Worm (Caenorhabditis elegans) whole organism, L3 larva: ENCODE results near the gene elof-1.
A peak's percentile ranks its signal among the peaks of the same experiment; 100 is the strongest.

Experiments
- R02D3.7 ChIP-seq: fragments of 150-350 bp; optimal IDR thresholded peaks from 2 replicates; lab custom pipeline; 2014; ENCODE audit warnings: missing biosample characterization, missing genetic modification characterization
- ZK546.5 ChIP-seq: sonication (generic microtip); optimal IDR thresholded peaks from 2 replicates; lab custom pipeline; 2017; ENCODE audit warnings: missing biosample characterization, missing genetic modification characterization
- aly-2 ChIP-seq: fragments of 150-350 bp; optimal IDR thresholded peaks from 2 replicates; lab custom pipeline; 2014; ENCODE audit warnings: missing biosample characterization, missing genetic modification characterization
- ama-1 ChIP-seq: fragments of 150-350 bp; optimal IDR thresholded peaks from 2 replicates; lab custom pipeline; 2018
- ceh-16 ChIP-seq: sonication (generic microtip); optimal IDR thresholded peaks from 2 replicates; lab custom pipeline; 2017; ENCODE audit warnings: missing biosample characterization, missing genetic modification characterization
- ceh-28 ChIP-seq: fragments of 150-350 bp; optimal IDR thresholded peaks from 2 replicates; lab custom pipeline; 2014; ENCODE audit warnings: missing biosample characterization, missing genetic modification reagents, missing genetic modification characterization
- ceh-82 ChIP-seq: fragments of 150-350 bp; optimal IDR thresholded peaks from 2 replicates; lab custom pipeline; 2014; ENCODE audit warnings: missing biosample characterization, missing genetic modification characterization
- ceh-9 ChIP-seq: sonication (generic microtip); optimal IDR thresholded peaks from 2 replicates; lab custom pipeline; 2018; ENCODE audit warnings: missing biosample characterization, missing genetic modification characterization
- daf-12 ChIP-seq: fragments of 150-350 bp; optimal IDR thresholded peaks from 2 replicates; lab custom pipeline; 2014; ENCODE audit warnings: missing biosample characterization, missing genetic modification reagents, missing genetic modification characterization
- egl-27 ChIP-seq: sonication (generic microtip); optimal IDR thresholded peaks from 4 replicates; lab custom pipeline; 2017; ENCODE audit warnings: missing biosample characterization, missing genetic modification reagents, missing genetic modification characterization
- egl-5 ChIP-seq: fragments of 150-350 bp; optimal IDR thresholded peaks from 2 replicates; lab custom pipeline; 2017; ENCODE audit warnings: missing biosample characterization, missing genetic modification reagents, missing genetic modification characterization, inconsistent platforms
- elt-1 ChIP-seq: fragments of 150-350 bp; optimal IDR thresholded peaks from 2 replicates; lab custom pipeline; 2014; ENCODE audit warnings: missing biosample characterization, missing genetic modification characterization
- elt-2 ChIP-seq: sonication (generic microtip); optimal IDR thresholded peaks from 2 replicates; lab custom pipeline; 2016; ENCODE audit warnings: missing genetic modification reagents, mild to moderate bottlenecking, missing genetic modification characterization, missing compliant biosample characterization
- elt-3 ChIP-seq, 3 experiments: fragments of 150-350 bp in 1 of 3; sonication (generic microtip) in 2 of 3; optimal IDR thresholded peaks; 2 replicates in 2 of 3; 4 replicates in 1 of 3; lab custom pipeline; 2014 to 2017; ENCODE audit warnings: missing biosample characterization in 3 of 3, missing genetic modification characterization in 3 of 3
- eor-1 ChIP-seq, 2 experiments: fragments of 150-350 bp; optimal IDR thresholded peaks; 2 replicates each; lab custom pipeline; 2014 to 2018; ENCODE audit warnings: missing biosample characterization in 2 of 2, missing genetic modification characterization in 2 of 2
- fkh-10 ChIP-seq: sonication (generic microtip); optimal IDR thresholded peaks from 2 replicates; lab custom pipeline; 2017; ENCODE audit warnings: missing biosample characterization, missing genetic modification reagents, missing genetic modification characterization
- fkh-2 ChIP-seq: fragments of 150-350 bp; optimal IDR thresholded peaks from 2 replicates; lab custom pipeline; 2014; ENCODE audit warnings: missing biosample characterization, missing genetic modification reagents, missing genetic modification characterization
- fos-1 ChIP-seq: fragments of 150-350 bp; optimal IDR thresholded peaks from 2 replicates; lab custom pipeline; 2014; ENCODE audit warnings: missing biosample characterization, missing genetic modification characterization
- hmg-11 ChIP-seq: sonication (generic microtip); optimal IDR thresholded peaks from 2 replicates; lab custom pipeline; 2016; ENCODE audit warnings: missing genetic modification characterization, missing compliant biosample characterization
- jun-1 ChIP-seq: fragments of 150-350 bp; optimal IDR thresholded peaks from 2 replicates; lab custom pipeline; 2014; ENCODE audit warnings: missing biosample characterization, missing genetic modification reagents, missing genetic modification characterization
- lin-15B ChIP-seq: fragments of 150-350 bp; optimal IDR thresholded peaks from 2 replicates; lab custom pipeline; 2014; ENCODE audit warnings: missing biosample characterization, missing genetic modification characterization
- lin-39 ChIP-seq: fragments of 150-350 bp; optimal IDR thresholded peaks from 2 replicates; lab custom pipeline; 2018; ENCODE audit warnings: missing biosample characterization, missing genetic modification reagents, missing genetic modification characterization
- lsy-12 ChIP-seq: sonication (generic microtip); optimal IDR thresholded peaks from 2 replicates; lab custom pipeline; 2016; ENCODE audit warnings: mild to moderate bottlenecking, missing genetic modification characterization, missing compliant biosample characterization
- mdl-1 ChIP-seq: fragments of 150-350 bp; optimal IDR thresholded peaks from 2 replicates; lab custom pipeline; 2014; ENCODE audit warnings: missing biosample characterization, missing genetic modification characterization
- mml-1 ChIP-seq: fragments of 150-350 bp; sonication (generic microtip); optimal IDR thresholded peaks from 3 replicates; lab custom pipeline; 2014; ENCODE audit warnings: missing biosample characterization, missing genetic modification characterization
- nfya-1 ChIP-seq: sonication (generic microtip); optimal IDR thresholded peaks from 2 replicates; lab custom pipeline; 2017; ENCODE audit warnings: missing genetic modification characterization, mild to moderate bottlenecking, missing compliant biosample characterization, antibody characterized with exemption, moderate library complexity; ENCODE audit not compliant: insufficient read depth
- nhr-11 ChIP-seq: fragments of 150-350 bp; optimal IDR thresholded peaks from 2 replicates; lab custom pipeline; 2014; ENCODE audit warnings: missing biosample characterization, missing genetic modification characterization
- nhr-12 ChIP-seq: fragments of 150-350 bp; optimal IDR thresholded peaks from 2 replicates; lab custom pipeline; 2014; ENCODE audit warnings: missing biosample characterization, missing genetic modification characterization
- nhr-23 ChIP-seq: fragments of 150-350 bp; optimal IDR thresholded peaks from 2 replicates; lab custom pipeline; 2014; ENCODE audit warnings: missing biosample characterization, missing genetic modification reagents, missing genetic modification characterization
- nhr-25 ChIP-seq: sonication (generic microtip); optimal IDR thresholded peaks from 2 replicates; lab custom pipeline; 2017; ENCODE audit warnings: missing biosample characterization, missing genetic modification characterization
- nhr-28 ChIP-seq: fragments of 150-350 bp; optimal IDR thresholded peaks from 2 replicates; lab custom pipeline; 2014; ENCODE audit warnings: missing biosample characterization, missing genetic modification characterization
- nhr-43 ChIP-seq: sonication (generic microtip); optimal IDR thresholded peaks from 2 replicates; lab custom pipeline; 2016; ENCODE audit warnings: mild to moderate bottlenecking, missing genetic modification characterization, missing compliant biosample characterization; ENCODE audit not compliant: poor library complexity, severe bottlenecking
- nhr-67 ChIP-seq: fragments of 150-350 bp; optimal IDR thresholded peaks from 2 replicates; lab custom pipeline; 2014; ENCODE audit warnings: missing biosample characterization, missing genetic modification characterization
- nhr-76 ChIP-seq: fragments of 150-350 bp; sonication (generic microtip); optimal IDR thresholded peaks from 5 replicates; lab custom pipeline; 2014; ENCODE audit warnings: missing biosample characterization, missing genetic modification characterization
- nhr-77 ChIP-seq: fragments of 150-350 bp; optimal IDR thresholded peaks from 2 replicates; lab custom pipeline; 2014; ENCODE audit warnings: missing biosample characterization, missing genetic modification characterization
- pha-4 ChIP-seq: fragments of 150-350 bp; optimal IDR thresholded peaks from 2 replicates; lab custom pipeline; 2014; ENCODE audit warnings: missing biosample characterization, missing genetic modification reagents, missing genetic modification characterization
- pqm-1 ChIP-seq: fragments of 150-350 bp; optimal IDR thresholded peaks from 2 replicates; lab custom pipeline; 2017; ENCODE audit warnings: missing biosample characterization, missing genetic modification characterization, inconsistent platforms
- sea-2 ChIP-seq: fragments of 150-350 bp; sonication (generic microtip); optimal IDR thresholded peaks from 4 replicates; lab custom pipeline; 2014; ENCODE audit warnings: missing biosample characterization, missing genetic modification reagents, missing genetic modification characterization
- skn-1 ChIP-seq: fragments of 150-350 bp; optimal IDR thresholded peaks from 2 replicates; lab custom pipeline; 2014; ENCODE audit warnings: missing biosample characterization, missing genetic modification characterization
- snpc-4 ChIP-seq: fragments of 150-350 bp; optimal IDR thresholded peaks from 2 replicates; lab custom pipeline; 2014; ENCODE audit warnings: missing biosample characterization, missing genetic modification characterization
- tbx-2 ChIP-seq: sonication (generic microtip); optimal IDR thresholded peaks from 2 replicates; lab custom pipeline; 2016; ENCODE audit warnings: mild to moderate bottlenecking, missing genetic modification characterization, missing compliant biosample characterization
- unc-39 ChIP-seq: sonication (generic microtip); optimal IDR thresholded peaks from 4 replicates; lab custom pipeline; 2017; ENCODE audit warnings: missing biosample characterization, missing genetic modification characterization
- unc-62 ChIP-seq: fragments of 150-350 bp; sonication (generic microtip); optimal IDR thresholded peaks from 4 replicates; lab custom pipeline; 2014; ENCODE audit warnings: missing biosample characterization, missing genetic modification reagents, missing genetic modification characterization
- zag-1 ChIP-seq: fragments of 150-350 bp; optimal IDR thresholded peaks from 2 replicates; lab custom pipeline; 2014; ENCODE audit warnings: missing biosample characterization, missing genetic modification characterization
- ztf-11 ChIP-seq: fragments of 150-350 bp; optimal IDR thresholded peaks from 2 replicates; lab custom pipeline; 2014; ENCODE audit warnings: missing biosample characterization, missing genetic modification characterization
- ztf-4 ChIP-seq: fragments of 150-350 bp; optimal IDR thresholded peaks from 2 replicates; lab custom pipeline; 2014; ENCODE audit warnings: missing biosample characterization, missing genetic modification characterization

Gene elof-1

ce11 chrII:14388213-14388612, 38.7 kb downstream of the elof-1 start, which contains the start of gene F26H11.8:
F26H11.8 (plus strand) TSS chrII:14388513.
- TF ChIP-seq nhr-67 (tag; lab: Kevin White, UChicago) (no peak), nhr-23 (tag; lab: Kevin White, UChicago) (no peak), eor-1 (tag; optimal IDR thresholded peaks at IDR 0.05; lab: Kevin White, UChicago) (no peak), ZK546.5 (tag; lab: Kevin White, UChicago) (no peak), ztf-11 (no peak), mdl-1 (no peak), ama-1 (no peak), unc-39 (tag; lab: Kevin White, UChicago) (no peak), elt-2 (tag; lab: Kevin White, UChicago) (no peak), fkh-10 (GFP tag; lab: Kevin White, UChicago) (no peak), R02D3.7 (tag; lab: Kevin White, UChicago) (no peak), pqm-1 (tag; lab: Kevin White, UChicago) (no peak), hmg-11 (tag; lab: Kevin White, UChicago) (no peak), pha-4 (tag; lab: Kevin White, UChicago) (no peak), nfya-1 (tag; lab: Kevin White, UChicago) (no peak), sea-2 (no peak)
- TF ChIP-seq, all 47 proteins: peak for 0

ce11 chrII:14390036-14390763, 40.7 kb downstream of the elof-1 start, which contains the start of the genes kbp-3 and nurf-1:
kbp-3 (minus strand) TSS chrII:14390078.
nurf-1 (plus strand) TSS chrII:14390713.
- peak; percentile 12 for TF ChIP-seq elt-2 (tag; lab: Kevin White, UChicago)
- no peak for TF ChIP-seq mdl-1
- no peak for TF ChIP-seq ztf-4
- TF ChIP-seq sea-2: no peak
- no peak for TF ChIP-seq fkh-2 (tag; lab: Kevin White, UChicago)
- TF ChIP-seq unc-62 (GFP tag; lab: Kevin White, UChicago): no peak
- no peak for TF ChIP-seq daf-12 (tag; lab: Kevin White, UChicago)
- TF ChIP-seq zag-1: no peak
- no peak for TF ChIP-seq unc-39 (tag; lab: Kevin White, UChicago)
- no peak for TF ChIP-seq eor-1 (tag; optimal IDR thresholded peaks at IDR 0.05; lab: Kevin White, UChicago)
- no peak for TF ChIP-seq tbx-2
- TF ChIP-seq skn-1 (tag; lab: Kevin White, UChicago): no peak
- TF ChIP-seq nfya-1 (tag; lab: Kevin White, UChicago): peak; percentile 82
- TF ChIP-seq mml-1: no peak
- no peak for TF ChIP-seq nhr-28
- TF ChIP-seq nhr-77 (tag; lab: Kevin White, UChicago): no peak
- no peak for TF ChIP-seq elt-1 (tag; lab: Kevin White, UChicago)
- no peak for TF ChIP-seq elt-3 (tag; optimal IDR thresholded peaks at IDR 0.05; lab: Kevin White, UChicago)
- no peak for TF ChIP-seq fos-1
- peak; percentile 37 for TF ChIP-seq snpc-4
- peak; percentile 90 for TF ChIP-seq lin-15B (tag; lab: Kevin White, UChicago)
- no peak for TF ChIP-seq nhr-12
- no peak for TF ChIP-seq pqm-1 (tag; lab: Kevin White, UChicago)
- TF ChIP-seq hmg-11 (tag; lab: Kevin White, UChicago): peak; percentile 85
- TF ChIP-seq R02D3.7 (tag; lab: Kevin White, UChicago): peak; percentile 63
- TF ChIP-seq nhr-11: no peak
- TF ChIP-seq nhr-25: peak; percentile 50
- peak; percentile 46 for TF ChIP-seq ceh-28 (tag; lab: Kevin White, UChicago)
- TF ChIP-seq egl-5: peak; percentile 87
- TF ChIP-seq ztf-11: no peak
- peak; percentile 55 for TF ChIP-seq pha-4 (tag; lab: Kevin White, UChicago)
- TF ChIP-seq lin-39: peak; percentile 83
- TF ChIP-seq ceh-82 (tag; lab: Kevin White, UChicago): no peak
- TF ChIP-seq nhr-76 (tag; lab: Kevin White, UChicago): no peak
- TF ChIP-seq egl-27: no peak
- no peak for TF ChIP-seq ZK546.5 (tag; lab: Kevin White, UChicago)
- TF ChIP-seq nhr-23 (tag; lab: Kevin White, UChicago): peak; percentile 46
- TF ChIP-seq nhr-43 (tag; lab: Kevin White, UChicago): no peak
- TF ChIP-seq nhr-67 (tag; lab: Kevin White, UChicago): no peak
- no peak for TF ChIP-seq ceh-16 (tag; lab: Kevin White, UChicago)
- TF ChIP-seq fkh-10 (GFP tag; lab: Kevin White, UChicago): no peak
- no peak for TF ChIP-seq lsy-12 (tag; lab: Kevin White, UChicago)
- TF ChIP-seq ceh-9: no peak
- TF ChIP-seq ama-1: no peak
- TF ChIP-seq aly-2 (tag; lab: Kevin White, UChicago): no peak
- TF ChIP-seq jun-1 (tag; lab: Kevin White, UChicago): no peak
- TF ChIP-seq, all 47 proteins: peak for 12
